Worm (Caenorhabditis elegans): ENCODE measurements around the gene klp-12.
"Not testable (repeated sequence)": the region's sequence is repeated elsewhere in the genome, so short reads cannot be mapped to it uniquely, and the experiment has no call there.

The klp-12 gene

ce11 chrIV:11359769-11360168 is at the start of gene klp-12:
TSS of gene klp-12 (minus strand) at chrIV:11359869.
- TF ChIP-seq him-1 (tag; optimal IDR thresholded peaks at IDR 0.05) (no peak), W03F9.2 (tag; optimal IDR thresholded peaks at IDR 0.05) (no peak)

- TF ChIP-seq him-1, W03F9.2, dao-5 (tag; optimal IDR thresholded peaks at IDR 0.05): not testable (repeated sequence)
Measured at ce11 chrIV:11406744-11407690, 47.3 kb upstream of the klp-12 start, which contains the start of the genes his-63 and his-64. TSS of gene his-63 (minus strand) at chrIV:11406861. TSS of gene his-64 (plus strand) at chrIV:11407116.

- peak; percentile 8 for TF ChIP-seq W03F9.2 (tag; optimal IDR thresholded peaks at IDR 0.05)
- TF ChIP-seq dao-5 (tag; optimal IDR thresholded peaks at IDR 0.05): no peak
- no peak for TF ChIP-seq him-1 (tag; optimal IDR thresholded peaks at IDR 0.05)
Measured at ce11 chrIV:11403288-11403991, 43.8 kb upstream of the klp-12 start, which contains the start of the genes memi-3 and cyp-31A2. TSS of gene memi-3 (minus strand) at chrIV:11403338. TSS of gene cyp-31A2 (plus strand) at chrIV:11403961.

ce11 chrIV:11401482-11401881 is 41.8 kb upstream of the klp-12 start:
- TF ChIP-seq him-1 (tag; optimal IDR thresholded peaks at IDR 0.05) (no peak), dao-5 (tag; optimal IDR thresholded peaks at IDR 0.05) (no peak), W03F9.2 (tag; optimal IDR thresholded peaks at IDR 0.05) (no peak)

ce11 chrIV:11398267-11398825 is 38.7 kb upstream of the klp-12 start, which contains the start of gene dsl-6:
TSS of gene dsl-6 (minus strand) at chrIV:11398317.
- TF ChIP-seq him-1, dao-5, W03F9.2 (tag; optimal IDR thresholded peaks at IDR 0.05): not testable (repeated sequence)

- no peak for TF ChIP-seq W03F9.2 (tag; optimal IDR thresholded peaks at IDR 0.05)
- no peak for TF ChIP-seq dao-5 (tag; optimal IDR thresholded peaks at IDR 0.05)
- no peak for TF ChIP-seq him-1 (tag; optimal IDR thresholded peaks at IDR 0.05)
Measured at ce11 chrIV:11394243-11394642, 34.6 kb upstream of the klp-12 start, which contains the start of gene tag-89. TSS of gene tag-89 (plus strand) at chrIV:11394543.

- no peak for TF ChIP-seq W03F9.2 (tag; optimal IDR thresholded peaks at IDR 0.05)
- no peak for TF ChIP-seq him-1 (tag; optimal IDR thresholded peaks at IDR 0.05)
- no peak for TF ChIP-seq dao-5 (tag; optimal IDR thresholded peaks at IDR 0.05)
Measured at ce11 chrIV:11388684-11389083, 29.0 kb upstream of the klp-12 start.

- TF ChIP-seq dao-5 (tag; optimal IDR thresholded peaks at IDR 0.05) (no peak), him-1 (tag; optimal IDR thresholded peaks at IDR 0.05) (no peak), W03F9.2 (tag; optimal IDR thresholded peaks at IDR 0.05) (no peak)
Measured at ce11 chrIV:11379254-11379653, 19.6 kb upstream of the klp-12 start, which contains the start of gene fbxb-76. TSS of gene fbxb-76 (minus strand) at chrIV:11379354.

- TF ChIP-seq dao-5 (tag; optimal IDR thresholded peaks at IDR 0.05): no peak
- TF ChIP-seq W03F9.2 (tag; optimal IDR thresholded peaks at IDR 0.05): no peak
- no peak for TF ChIP-seq him-1 (tag; optimal IDR thresholded peaks at IDR 0.05)
Measured at ce11 chrIV:11377439-11377838, 17.8 kb upstream of the klp-12 start.

- TF ChIP-seq W03F9.2 (tag; optimal IDR thresholded peaks at IDR 0.05) (no peak), dao-5 (tag; optimal IDR thresholded peaks at IDR 0.05) (no peak), him-1 (tag; optimal IDR thresholded peaks at IDR 0.05) (no peak)
Measured at ce11 chrIV:11375713-11376112, 16.0 kb upstream of the klp-12 start.

- no peak for TF ChIP-seq W03F9.2 (tag; optimal IDR thresholded peaks at IDR 0.05)
- no peak for TF ChIP-seq dao-5 (tag; optimal IDR thresholded peaks at IDR 0.05)
- no peak for TF ChIP-seq him-1 (tag; optimal IDR thresholded peaks at IDR 0.05)
Measured at ce11 chrIV:11372366-11372997, 12.8 kb upstream of the klp-12 start, which contains the start of gene cbd-1. TSS of gene cbd-1 (plus strand) at chrIV:11372991.

- no peak for TF ChIP-seq him-1 (tag; optimal IDR thresholded peaks at IDR 0.05)
- no peak for TF ChIP-seq W03F9.2 (tag; optimal IDR thresholded peaks at IDR 0.05)
- no peak for TF ChIP-seq dao-5 (tag; optimal IDR thresholded peaks at IDR 0.05)
Measured at ce11 chrIV:11371645-11372044, 12.0 kb upstream of the klp-12 start, which contains the start of gene sec-31. TSS of gene sec-31 (minus strand) at chrIV:11371792.
